Worm (Caenorhabditis elegans) whole organism, L2 larva: ENCODE results near the gene Y110A2AL.4.

Experiments used
- C34F6.9 ChIP-seq: fragments of 150-350 bp; optimal IDR thresholded peaks from 2 replicates; lab custom pipeline; 2014; ENCODE audit warnings: missing biosample characterization, missing genetic modification characterization
- F13H6.1 ChIP-seq: sonication (generic microtip); optimal IDR thresholded peaks from 2 replicates; lab custom pipeline; 2016; ENCODE audit warnings: missing genetic modification characterization, missing compliant biosample characterization
- R02D3.7 ChIP-seq: fragments of 150-350 bp; optimal IDR thresholded peaks from 2 replicates; lab custom pipeline; 2014; ENCODE audit warnings: missing biosample characterization, missing genetic modification characterization
- Y55F3AM.14 ChIP-seq: fragments of 200-800 bp; sonication (Bioruptor generic); optimal IDR thresholded peaks from 2 replicates; lab custom pipeline; 2018; ENCODE audit warnings: mild to moderate bottlenecking, missing genetic modification characterization, missing compliant biosample characterization
- ZK546.5 ChIP-seq: sonication (generic microtip); optimal IDR thresholded peaks from 2 replicates; lab custom pipeline; 2017; ENCODE audit warnings: missing biosample characterization, missing genetic modification characterization
- ama-1 ChIP-seq: fragments of 150-350 bp; optimal IDR thresholded peaks from 2 replicates; lab custom pipeline; 2018; ENCODE audit warnings: inconsistent platforms
- blmp-1 ChIP-seq: sonication (generic microtip); optimal IDR thresholded peaks from 2 replicates; lab custom pipeline; 2017; ENCODE audit warnings: missing genetic modification characterization, mild to moderate bottlenecking, missing compliant biosample characterization, antibody characterized with exemption, moderate library complexity; ENCODE audit not compliant: insufficient read depth
- ceh-16 ChIP-seq: fragments of 150-350 bp; optimal IDR thresholded peaks from 2 replicates; lab custom pipeline; 2014; ENCODE audit warnings: missing biosample characterization, missing genetic modification characterization
- crh-2 ChIP-seq: sonication (generic microtip); optimal IDR thresholded peaks from 2 replicates; lab custom pipeline; 2017; ENCODE audit warnings: missing biosample characterization, missing genetic modification characterization
- egl-27 ChIP-seq: sonication (generic microtip); optimal IDR thresholded peaks from 3 replicates; lab custom pipeline; 2017; ENCODE audit warnings: missing biosample characterization, missing genetic modification reagents, missing genetic modification characterization
- elt-1 ChIP-seq: fragments of 150-350 bp; optimal IDR thresholded peaks from 2 replicates; lab custom pipeline; 2014; ENCODE audit warnings: missing biosample characterization, missing genetic modification characterization
- gmeb-1 ChIP-seq: fragments of 150-350 bp; optimal IDR thresholded peaks from 2 replicates; lab custom pipeline; 2014; ENCODE audit warnings: missing biosample characterization, missing genetic modification characterization
- lin-11 ChIP-seq: fragments of 150-350 bp; sonication (generic microtip); optimal IDR thresholded peaks from 2 replicates; lab custom pipeline; 2014; ENCODE audit warnings: missing biosample characterization, missing genetic modification characterization, inconsistent platforms, mixed read lengths
- lin-13 ChIP-seq: fragments of 150-350 bp; optimal IDR thresholded peaks from 2 replicates; lab custom pipeline; 2014; ENCODE audit warnings: missing biosample characterization, missing genetic modification reagents, missing genetic modification characterization
- lin-39 ChIP-seq: fragments of 150-350 bp; optimal IDR thresholded peaks from 2 replicates; lab custom pipeline; 2014; ENCODE audit warnings: missing biosample characterization, missing genetic modification reagents, missing genetic modification characterization
- lsy-2 ChIP-seq, 2 experiments: fragments of 150-350 bp in 1 of 2; sonication (generic microtip) in 1 of 2; optimal IDR thresholded peaks; 2 replicates each; lab custom pipeline; 2014 to 2017; ENCODE audit warnings: missing biosample characterization in 2 of 2, missing genetic modification characterization in 2 of 2
- mbf-1 ChIP-seq: sonication (generic microtip); optimal IDR thresholded peaks from 2 replicates; lab custom pipeline; 2017; ENCODE audit warnings: missing biosample characterization, missing genetic modification characterization
- mdl-1 ChIP-seq, 2 experiments: fragments of 150-350 bp in 1 of 2; sonication (generic microtip) in 1 of 2; optimal IDR thresholded peaks; 2 replicates each; lab custom pipeline; 2017; ENCODE audit warnings: missing biosample characterization in 2 of 2, missing genetic modification characterization in 2 of 2
- nhr-10 ChIP-seq: sonication (generic microtip); optimal IDR thresholded peaks from 2 replicates; lab custom pipeline; 2017; ENCODE audit warnings: missing biosample characterization, missing genetic modification characterization
- nhr-11 ChIP-seq: fragments of 150-350 bp; optimal IDR thresholded peaks from 2 replicates; lab custom pipeline; 2014; ENCODE audit warnings: missing biosample characterization, missing genetic modification characterization
- nhr-12 ChIP-seq: fragments of 150-350 bp; optimal IDR thresholded peaks from 2 replicates; lab custom pipeline; 2014; ENCODE audit warnings: missing biosample characterization, missing genetic modification characterization
- nhr-21 ChIP-seq: fragments of 150-350 bp; optimal IDR thresholded peaks from 2 replicates; lab custom pipeline; 2014; ENCODE audit warnings: missing biosample characterization, missing genetic modification characterization
- nhr-23 ChIP-seq: fragments of 150-350 bp; optimal IDR thresholded peaks from 2 replicates; lab custom pipeline; 2014; ENCODE audit warnings: missing biosample characterization, missing genetic modification reagents, missing genetic modification characterization
- nhr-237 ChIP-seq: fragments of 150-350 bp; optimal IDR thresholded peaks from 2 replicates; lab custom pipeline; 2014; ENCODE audit warnings: missing biosample characterization, missing genetic modification characterization
- nhr-25 ChIP-seq: fragments of 150-350 bp; sonication (generic microtip); optimal IDR thresholded peaks from 3 replicates; lab custom pipeline; 2014; ENCODE audit warnings: missing biosample characterization, missing genetic modification characterization
- nhr-6 ChIP-seq: fragments of 150-350 bp; optimal IDR thresholded peaks from 2 replicates; lab custom pipeline; 2014; ENCODE audit warnings: missing biosample characterization, missing genetic modification characterization
- nhr-77 ChIP-seq: fragments of 150-350 bp; optimal IDR thresholded peaks from 2 replicates; lab custom pipeline; 2014; ENCODE audit warnings: missing biosample characterization, missing genetic modification characterization
- peb-1 ChIP-seq: fragments of 150-350 bp; optimal IDR thresholded peaks from 2 replicates; lab custom pipeline; 2014; ENCODE audit warnings: missing biosample characterization, missing genetic modification characterization
- sem-4 ChIP-seq: fragments of 150-350 bp; optimal IDR thresholded peaks from 2 replicates; lab custom pipeline; 2014; ENCODE audit warnings: missing biosample characterization, missing genetic modification reagents, missing genetic modification characterization
- skn-1 ChIP-seq: sonication (generic microtip); optimal IDR thresholded peaks from 2 replicates; lab custom pipeline; 2017; ENCODE audit warnings: missing biosample characterization, missing genetic modification characterization
- sma-3 ChIP-seq: sonication (generic microtip); optimal IDR thresholded peaks from 2 replicates; lab custom pipeline; 2016; ENCODE audit warnings: missing genetic modification reagents, missing genetic modification characterization, missing compliant biosample characterization
- sma-9 ChIP-seq, 2 experiments: fragments of 150-350 bp in 1 of 2; sonication (generic microtip) in 1 of 2; optimal IDR thresholded peaks; 2 replicates each; lab custom pipeline; 2014 to 2016; ENCODE audit warnings: missing genetic modification characterization in 2 of 2, mild to moderate bottlenecking in 1 of 2, missing biosample characterization in 1 of 2, missing compliant biosample characterization in 1 of 2, missing genetic modification reagents in 1 of 2, moderate library complexity in 1 of 2
- snpc-4 ChIP-seq: fragments of 150-350 bp; optimal IDR thresholded peaks from 2 replicates; lab custom pipeline; 2014; ENCODE audit warnings: missing biosample characterization, missing genetic modification characterization
- unc-39 ChIP-seq: fragments of 150-350 bp; optimal IDR thresholded peaks from 2 replicates; lab custom pipeline; 2014; ENCODE audit warnings: missing biosample characterization, missing genetic modification characterization
- unc-62 ChIP-seq: fragments of 150-350 bp; optimal IDR thresholded peaks from 2 replicates; lab custom pipeline; 2014; ENCODE audit warnings: missing biosample characterization, missing genetic modification reagents, missing genetic modification characterization
- zag-1 ChIP-seq: fragments of 150-350 bp; optimal IDR thresholded peaks from 2 replicates; lab custom pipeline; 2014; ENCODE audit warnings: missing biosample characterization, missing genetic modification characterization
- ztf-1 ChIP-seq: fragments of 200-800 bp; sonication (Bioruptor generic); conservative IDR thresholded peaks from 2 replicates; pipeline ENCODE4 v1.3.6; 2022; ENCODE audit warnings: missing genetic modification characterization, missing compliant biosample characterization
- ztf-11 ChIP-seq: sonication (generic microtip); optimal IDR thresholded peaks from 2 replicates; lab custom pipeline; 2017; ENCODE audit warnings: missing biosample characterization, missing genetic modification characterization
- ztf-4 ChIP-seq: fragments of 150-350 bp; optimal IDR thresholded peaks from 2 replicates; lab custom pipeline; 2014; ENCODE audit warnings: missing biosample characterization, missing genetic modification characterization

Y110A2AL.4 gene

DNA sequence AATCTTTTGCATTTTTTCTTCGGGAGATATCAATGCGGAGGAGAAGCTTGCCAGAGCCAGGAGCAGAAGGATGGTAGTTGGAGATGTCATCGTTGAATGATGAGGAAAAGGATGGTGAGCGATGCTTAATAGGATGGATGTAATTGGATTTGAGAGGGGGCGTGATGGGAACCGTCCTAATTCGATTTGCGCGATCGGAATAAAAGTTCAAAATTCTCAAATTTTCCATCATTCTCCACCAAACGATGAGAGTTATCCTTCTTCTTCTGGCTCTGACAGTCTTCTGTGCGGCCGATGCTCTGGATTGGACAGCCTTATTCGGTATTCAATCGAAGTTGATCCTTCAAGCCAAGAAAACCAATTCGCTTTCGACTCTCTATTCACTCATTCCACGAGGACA, 14.9 kb upstream of the Y110A2AL.4 start, which contains the start of the genes K12H6.4 and K12H6.9:
Gene K12H6.4 (minus strand): TSS at position 101 of the 400 bp plus-strand sequence.
Gene K12H6.9 (plus strand): TSS at position 236 of the 400 bp plus-strand sequence.
- TF ChIP-seq mbf-1 (tag; lab: Kevin White, UChicago) = no peak
- no peak for TF ChIP-seq gmeb-1 (tag; lab: Kevin White, UChicago)
- no peak for TF ChIP-seq nhr-23
- no peak for TF ChIP-seq nhr-11 (tag; lab: Kevin White, UChicago)
- no peak for TF ChIP-seq R02D3.7
- TF ChIP-seq snpc-4 (tag; lab: Kevin White, UChicago) = no peak
- TF ChIP-seq Y55F3AM.14 = no peak
- TF ChIP-seq ztf-1 (GFP tag; lab: Robert Waterston, UW) = no peak
- TF ChIP-seq ama-1 (lab: Kevin White, UChicago) = no peak
- no peak for TF ChIP-seq lin-11 (tag; lab: Kevin White, UChicago)
- TF ChIP-seq sem-4 = no peak
- no peak for TF ChIP-seq elt-1
- no peak for TF ChIP-seq mdl-1 (tag; optimal IDR thresholded peaks at IDR 0.05; lab: Kevin White, UChicago)
- TF ChIP-seq sma-9 (GFP tag; optimal IDR thresholded peaks at IDR 0.05; lab: Kevin White, UChicago) = no peak
- TF ChIP-seq sma-9 (tag; optimal IDR thresholded peaks at IDR 0.05; lab: Kevin White, UChicago) = no peak
- no peak for TF ChIP-seq lin-13 (GFP tag; lab: Kevin White, UChicago)
- TF ChIP-seq F13H6.1 = no peak
- no peak for TF ChIP-seq zag-1
- TF ChIP-seq nhr-12 (tag; lab: Kevin White, UChicago) = no peak

DNA sequence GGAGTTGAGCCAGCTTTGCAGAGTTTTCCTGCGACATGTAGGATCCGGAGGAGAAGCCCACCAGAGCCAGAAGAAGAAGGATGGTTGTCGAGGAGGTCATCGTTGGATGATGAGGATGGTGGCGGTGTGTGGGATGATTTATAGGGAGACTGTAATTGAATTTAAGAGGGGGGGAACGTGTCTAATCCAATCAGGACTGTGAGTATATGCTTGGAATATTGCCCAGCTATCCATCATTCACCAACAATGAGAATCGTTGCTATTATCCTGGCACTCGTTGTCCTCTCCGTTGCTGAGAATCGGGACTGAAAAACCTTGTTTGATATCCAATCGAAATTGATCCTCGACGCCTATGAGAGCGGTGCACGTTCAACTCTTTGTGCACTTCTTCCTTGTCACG, 13.0 kb upstream of the Y110A2AL.4 start, which contains the start of gene K12H6.5:
Gene K12H6.5 (minus strand): TSS at position 101 of the 400 bp plus-strand sequence.
- no peak for TF ChIP-seq mdl-1 (tag; optimal IDR thresholded peaks at IDR 0.05; lab: Kevin White, UChicago)
- TF ChIP-seq lsy-2 (tag; optimal IDR thresholded peaks at IDR 0.05; lab: Kevin White, UChicago) = no peak
- TF ChIP-seq, all 48 proteins: peak for 0

DNA sequence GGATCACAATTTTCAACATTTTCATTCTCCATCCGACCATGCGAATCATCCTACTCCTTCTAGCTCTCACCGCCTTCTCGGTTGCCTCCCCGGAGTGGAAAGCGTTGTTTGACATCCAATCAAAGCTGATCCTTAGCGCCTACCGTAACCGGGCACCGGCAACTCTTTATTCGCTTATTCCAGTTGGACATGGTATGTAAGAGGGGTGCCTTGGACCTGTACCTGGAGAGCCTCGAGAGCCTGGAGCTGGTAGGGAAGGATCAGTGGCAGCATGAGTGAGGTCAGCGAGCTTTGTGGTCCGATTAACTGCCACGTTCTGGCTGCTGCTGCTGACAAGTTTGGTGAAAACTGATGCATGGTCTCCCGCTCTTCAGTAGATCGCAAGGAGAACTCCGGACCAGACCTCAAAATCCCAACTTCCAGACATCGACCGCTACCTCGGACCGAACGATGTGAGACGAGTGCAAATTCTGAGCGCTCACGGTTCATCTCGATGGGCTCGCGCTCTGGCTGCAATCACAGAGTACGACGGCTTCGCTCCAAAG, 11.2 kb upstream of the Y110A2AL.4 start, which contains the start of gene K12H6.8:
Gene K12H6.8 (plus strand): TSS at position 38 of the 545 bp plus-strand sequence.
- TF ChIP-seq nhr-10 (tag; lab: Kevin White, UChicago) = no peak
- no peak for TF ChIP-seq egl-27 (tag; lab: Kevin White, UChicago)
- no peak for TF ChIP-seq nhr-25
- no peak for TF ChIP-seq nhr-237
- no peak for TF ChIP-seq lin-11 (tag; lab: Kevin White, UChicago)
- no peak for TF ChIP-seq ztf-4
- no peak for TF ChIP-seq R02D3.7
- TF ChIP-seq sma-9 (GFP tag; optimal IDR thresholded peaks at IDR 0.05; lab: Kevin White, UChicago) = no peak
- no peak for TF ChIP-seq sma-9 (tag; optimal IDR thresholded peaks at IDR 0.05; lab: Kevin White, UChicago)
- no peak for TF ChIP-seq sma-3 (GFP tag; lab: Kevin White, UChicago)
- no peak for TF ChIP-seq unc-62 (GFP tag; lab: Kevin White, UChicago)
- no peak for TF ChIP-seq nhr-6 (tag; lab: Kevin White, UChicago)
- TF ChIP-seq C34F6.9 (tag; lab: Kevin White, UChicago) = no peak
- no peak for TF ChIP-seq blmp-1 (tag; lab: Kevin White, UChicago)
- no peak for TF ChIP-seq zag-1
- no peak for TF ChIP-seq nhr-77 (tag; lab: Kevin White, UChicago)
- TF ChIP-seq snpc-4 (tag; lab: Kevin White, UChicago) = no peak
- no peak for TF ChIP-seq ZK546.5
- no peak for TF ChIP-seq unc-39
- TF ChIP-seq ama-1 (lab: Kevin White, UChicago) = no peak
- TF ChIP-seq, all 48 proteins: peak for 0

DNA sequence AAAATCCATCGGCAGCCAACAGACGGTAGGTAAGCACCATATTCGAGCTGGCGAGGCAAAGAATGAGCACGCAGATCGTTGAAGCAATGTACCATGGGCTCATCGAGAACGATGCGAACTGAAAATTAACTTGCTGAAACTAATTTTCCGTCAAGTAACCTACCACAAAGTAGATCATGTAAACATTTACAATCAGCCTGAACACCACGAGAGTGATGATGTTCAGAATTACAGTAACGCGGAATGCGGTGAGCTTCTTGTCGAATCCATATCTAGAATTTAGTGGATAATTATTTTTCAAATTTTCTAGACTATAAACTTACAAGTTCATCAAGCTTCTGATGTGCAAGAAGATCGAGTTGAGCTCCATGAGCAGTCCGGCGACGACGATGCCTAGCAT, 9.6 kb upstream of the Y110A2AL.4 start:
- TF ChIP-seq mbf-1 (tag; lab: Kevin White, UChicago) = no peak
- no peak for TF ChIP-seq nhr-77 (tag; lab: Kevin White, UChicago)
- no peak for TF ChIP-seq gmeb-1 (tag; lab: Kevin White, UChicago)
- TF ChIP-seq crh-2 (tag; lab: Kevin White, UChicago) = no peak
- TF ChIP-seq zag-1 = no peak
- no peak for TF ChIP-seq Y55F3AM.14
- no peak for TF ChIP-seq skn-1 (tag; lab: Kevin White, UChicago)
- no peak for TF ChIP-seq lin-11 (tag; lab: Kevin White, UChicago)
- TF ChIP-seq ztf-11 = no peak
- TF ChIP-seq blmp-1 (tag; lab: Kevin White, UChicago) = no peak
- no peak for TF ChIP-seq peb-1 (tag; lab: Kevin White, UChicago)
- no peak for TF ChIP-seq egl-27 (tag; lab: Kevin White, UChicago)
- no peak for TF ChIP-seq R02D3.7
- TF ChIP-seq ZK546.5 = no peak
- no peak for TF ChIP-seq nhr-21 (tag; lab: Kevin White, UChicago)
- TF ChIP-seq lin-39 (tag; lab: Kevin White, UChicago) = no peak
- TF ChIP-seq sma-3 (GFP tag; lab: Kevin White, UChicago) = no peak
- no peak for TF ChIP-seq ceh-16 (tag; lab: Kevin White, UChicago)
